Worm (Caenorhabditis elegans) whole organism, L3 larva: Measurements from ENCODE around the gene aagr-1.
A peak's percentile ranks its signal among the peaks of the same experiment; 100 is the strongest.

ENCODE experiments used
- R02D3.7 ChIP-seq: fragments of 150-350 bp; optimal IDR thresholded peaks from 2 replicates; lab custom pipeline; 2014; ENCODE audit warnings: missing biosample characterization, missing genetic modification characterization
- ZK546.5 ChIP-seq: sonication (generic microtip); optimal IDR thresholded peaks from 2 replicates; lab custom pipeline; 2017; ENCODE audit warnings: missing biosample characterization, missing genetic modification characterization
- aly-2 ChIP-seq: fragments of 150-350 bp; optimal IDR thresholded peaks from 2 replicates; lab custom pipeline; 2014; ENCODE audit warnings: missing biosample characterization, missing genetic modification characterization
- ama-1 ChIP-seq: fragments of 150-350 bp; optimal IDR thresholded peaks from 2 replicates; lab custom pipeline; 2018
- ceh-16 ChIP-seq: sonication (generic microtip); optimal IDR thresholded peaks from 2 replicates; lab custom pipeline; 2017; ENCODE audit warnings: missing biosample characterization, missing genetic modification characterization
- ceh-28 ChIP-seq: fragments of 150-350 bp; optimal IDR thresholded peaks from 2 replicates; lab custom pipeline; 2014; ENCODE audit warnings: missing biosample characterization, missing genetic modification reagents, missing genetic modification characterization
- ceh-82 ChIP-seq: fragments of 150-350 bp; optimal IDR thresholded peaks from 2 replicates; lab custom pipeline; 2014; ENCODE audit warnings: missing biosample characterization, missing genetic modification characterization
- ceh-9 ChIP-seq: sonication (generic microtip); optimal IDR thresholded peaks from 2 replicates; lab custom pipeline; 2018; ENCODE audit warnings: missing biosample characterization, missing genetic modification characterization
- egl-27 ChIP-seq: sonication (generic microtip); optimal IDR thresholded peaks from 4 replicates; lab custom pipeline; 2017; ENCODE audit warnings: missing biosample characterization, missing genetic modification reagents, missing genetic modification characterization
- egl-5 ChIP-seq: fragments of 150-350 bp; optimal IDR thresholded peaks from 2 replicates; lab custom pipeline; 2017; ENCODE audit warnings: missing biosample characterization, missing genetic modification reagents, missing genetic modification characterization, inconsistent platforms
- elt-1 ChIP-seq: fragments of 150-350 bp; optimal IDR thresholded peaks from 2 replicates; lab custom pipeline; 2014; ENCODE audit warnings: missing biosample characterization, missing genetic modification characterization
- elt-2 ChIP-seq: sonication (generic microtip); optimal IDR thresholded peaks from 2 replicates; lab custom pipeline; 2016; ENCODE audit warnings: missing genetic modification reagents, mild to moderate bottlenecking, missing genetic modification characterization, missing compliant biosample characterization
- hmg-11 ChIP-seq: sonication (generic microtip); optimal IDR thresholded peaks from 2 replicates; lab custom pipeline; 2016; ENCODE audit warnings: missing genetic modification characterization, missing compliant biosample characterization
- jun-1 ChIP-seq: fragments of 150-350 bp; optimal IDR thresholded peaks from 2 replicates; lab custom pipeline; 2014; ENCODE audit warnings: missing biosample characterization, missing genetic modification reagents, missing genetic modification characterization
- lin-15B ChIP-seq: fragments of 150-350 bp; optimal IDR thresholded peaks from 2 replicates; lab custom pipeline; 2014; ENCODE audit warnings: missing biosample characterization, missing genetic modification characterization
- lin-39 ChIP-seq: fragments of 150-350 bp; optimal IDR thresholded peaks from 2 replicates; lab custom pipeline; 2018; ENCODE audit warnings: missing biosample characterization, missing genetic modification reagents, missing genetic modification characterization
- lsy-12 ChIP-seq: sonication (generic microtip); optimal IDR thresholded peaks from 2 replicates; lab custom pipeline; 2016; ENCODE audit warnings: mild to moderate bottlenecking, missing genetic modification characterization, missing compliant biosample characterization
- mdl-1 ChIP-seq: fragments of 150-350 bp; optimal IDR thresholded peaks from 2 replicates; lab custom pipeline; 2014; ENCODE audit warnings: missing biosample characterization, missing genetic modification characterization
- mml-1 ChIP-seq: fragments of 150-350 bp; sonication (generic microtip); optimal IDR thresholded peaks from 3 replicates; lab custom pipeline; 2014; ENCODE audit warnings: missing biosample characterization, missing genetic modification characterization
- nfya-1 ChIP-seq: sonication (generic microtip); optimal IDR thresholded peaks from 2 replicates; lab custom pipeline; 2017; ENCODE audit warnings: missing genetic modification characterization, mild to moderate bottlenecking, missing compliant biosample characterization, antibody characterized with exemption, moderate library complexity; ENCODE audit not compliant: insufficient read depth
- nhr-11 ChIP-seq: fragments of 150-350 bp; optimal IDR thresholded peaks from 2 replicates; lab custom pipeline; 2014; ENCODE audit warnings: missing biosample characterization, missing genetic modification characterization
- nhr-23 ChIP-seq: fragments of 150-350 bp; optimal IDR thresholded peaks from 2 replicates; lab custom pipeline; 2014; ENCODE audit warnings: missing biosample characterization, missing genetic modification reagents, missing genetic modification characterization
- nhr-25 ChIP-seq: sonication (generic microtip); optimal IDR thresholded peaks from 2 replicates; lab custom pipeline; 2017; ENCODE audit warnings: missing biosample characterization, missing genetic modification characterization
- nhr-43 ChIP-seq: sonication (generic microtip); optimal IDR thresholded peaks from 2 replicates; lab custom pipeline; 2016; ENCODE audit warnings: mild to moderate bottlenecking, missing genetic modification characterization, missing compliant biosample characterization; ENCODE audit not compliant: poor library complexity, severe bottlenecking
- nhr-67 ChIP-seq: fragments of 150-350 bp; optimal IDR thresholded peaks from 2 replicates; lab custom pipeline; 2014; ENCODE audit warnings: missing biosample characterization, missing genetic modification characterization
- nhr-76 ChIP-seq: fragments of 150-350 bp; sonication (generic microtip); optimal IDR thresholded peaks from 5 replicates; lab custom pipeline; 2014; ENCODE audit warnings: missing biosample characterization, missing genetic modification characterization
- nhr-77 ChIP-seq: fragments of 150-350 bp; optimal IDR thresholded peaks from 2 replicates; lab custom pipeline; 2014; ENCODE audit warnings: missing biosample characterization, missing genetic modification characterization
- pha-4 ChIP-seq: fragments of 150-350 bp; optimal IDR thresholded peaks from 2 replicates; lab custom pipeline; 2014; ENCODE audit warnings: missing biosample characterization, missing genetic modification reagents, missing genetic modification characterization
- pqm-1 ChIP-seq: fragments of 150-350 bp; optimal IDR thresholded peaks from 2 replicates; lab custom pipeline; 2017; ENCODE audit warnings: missing biosample characterization, missing genetic modification characterization, inconsistent platforms
- sea-2 ChIP-seq: fragments of 150-350 bp; sonication (generic microtip); optimal IDR thresholded peaks from 4 replicates; lab custom pipeline; 2014; ENCODE audit warnings: missing biosample characterization, missing genetic modification reagents, missing genetic modification characterization
- skn-1 ChIP-seq: fragments of 150-350 bp; optimal IDR thresholded peaks from 2 replicates; lab custom pipeline; 2014; ENCODE audit warnings: missing biosample characterization, missing genetic modification characterization
- tbx-2 ChIP-seq: sonication (generic microtip); optimal IDR thresholded peaks from 2 replicates; lab custom pipeline; 2016; ENCODE audit warnings: mild to moderate bottlenecking, missing genetic modification characterization, missing compliant biosample characterization
- unc-39 ChIP-seq: sonication (generic microtip); optimal IDR thresholded peaks from 4 replicates; lab custom pipeline; 2017; ENCODE audit warnings: missing biosample characterization, missing genetic modification characterization
- unc-62 ChIP-seq: fragments of 150-350 bp; sonication (generic microtip); optimal IDR thresholded peaks from 4 replicates; lab custom pipeline; 2014; ENCODE audit warnings: missing biosample characterization, missing genetic modification reagents, missing genetic modification characterization
- ztf-11 ChIP-seq: fragments of 150-350 bp; optimal IDR thresholded peaks from 2 replicates; lab custom pipeline; 2014; ENCODE audit warnings: missing biosample characterization, missing genetic modification characterization
- ztf-4 ChIP-seq: fragments of 150-350 bp; optimal IDR thresholded peaks from 2 replicates; lab custom pipeline; 2014; ENCODE audit warnings: missing biosample characterization, missing genetic modification characterization

Gene aagr-1

DNA sequence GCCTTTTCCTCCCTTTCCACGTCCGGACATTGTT lies 32.5 kb upstream of the aagr-1 start, which contains the start of gene his-31:
TSS of gene his-31 (minus strand) at position 30 of the 34 bp plus-strand sequence.
- TF ChIP-seq egl-5 (tag; lab: Kevin White, UChicago) (no peak), nhr-76 (tag; lab: Kevin White, UChicago) (no peak), nhr-77 (no peak), jun-1 (tag; lab: Kevin White, UChicago) (no peak), tbx-2 (tag; lab: Kevin White, UChicago) (no peak), ceh-16 (tag; lab: Kevin White, UChicago) (no peak), aly-2 (tag; lab: Kevin White, UChicago) (no peak), ztf-4 (tag; lab: Kevin White, UChicago) (no peak), ceh-82 (no peak)

ce11 chrIV:8333988-8334863 lies 32.1 kb upstream of the aagr-1 start, which contains the start of gene his-32:
TSS of gene his-32 (plus strand) at chrIV:8334305.
- TF ChIP-seq elt-2 (tag; lab: Kevin White, UChicago): no peak
- TF ChIP-seq lsy-12 (tag; lab: Kevin White, UChicago): peak; percentile 43
- TF ChIP-seq nhr-23: peak; percentile 88
- TF ChIP-seq nhr-43 (tag; lab: Kevin White, UChicago): peak; percentile 26
- TF ChIP-seq nhr-25: peak; percentile 94
- no peak for TF ChIP-seq R02D3.7 (tag; lab: Kevin White, UChicago)
- TF ChIP-seq pqm-1 (tag; lab: Kevin White, UChicago): no peak
- TF ChIP-seq elt-1 (tag; lab: Kevin White, UChicago): peak; percentile 48
- no peak for TF ChIP-seq mdl-1 (tag; lab: Kevin White, UChicago)
- TF ChIP-seq lin-15B (tag; lab: Kevin White, UChicago): peak; percentile 15
- peak; percentile 42 for TF ChIP-seq pha-4

DNA sequence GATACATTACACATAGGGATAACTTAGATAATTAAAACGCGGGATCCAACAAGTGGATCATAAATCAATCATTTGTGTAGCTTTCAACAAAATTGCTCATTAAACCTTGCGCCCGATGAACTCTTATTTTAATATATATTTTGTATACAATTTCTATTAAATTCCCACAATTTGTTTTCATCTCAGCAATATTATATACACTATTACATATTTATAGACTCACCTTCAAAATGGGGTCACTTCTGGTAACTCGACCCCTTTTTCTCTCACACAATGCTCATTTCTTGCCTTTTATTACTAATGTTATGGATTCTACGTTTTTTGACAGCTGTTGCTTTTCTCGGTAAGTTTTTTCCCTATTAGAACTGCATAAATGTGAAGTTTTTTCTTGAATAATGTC lies 26.7 kb upstream of the aagr-1 start, which contains the start of gene lgc-6:
TSS of gene lgc-6 (plus strand) at position 301 of the 400 bp plus-strand sequence.
- TF ChIP-seq nhr-11 (tag; lab: Kevin White, UChicago) (no peak), sea-2 (no peak), nfya-1 (tag; lab: Kevin White, UChicago) (no peak), ama-1 (lab: Kevin White, UChicago) (no peak), nhr-25 (no peak), ceh-9 (tag; lab: Kevin White, UChicago) (no peak), skn-1 (tag; lab: Kevin White, UChicago) (no peak), egl-27 (tag; lab: Kevin White, UChicago) (no peak), mdl-1 (tag; lab: Kevin White, UChicago) (no peak), lsy-12 (tag; lab: Kevin White, UChicago) (no peak), unc-62 (GFP tag; lab: Kevin White, UChicago) (no peak), ceh-28 (no peak), unc-39 (tag; lab: Kevin White, UChicago) (no peak)

ce11 chrIV:8342385-8342784 lies 23.9 kb upstream of the aagr-1 start, which contains the start of gene lgc-5:
TSS of gene lgc-5 (plus strand) at chrIV:8342685.
- TF ChIP-seq tbx-2 (tag; lab: Kevin White, UChicago) (no peak), mml-1 (tag; lab: Kevin White, UChicago) (no peak), ztf-4 (tag; lab: Kevin White, UChicago) (no peak), ztf-11 (tag; lab: Kevin White, UChicago) (no peak), lin-39 (no peak), unc-62 (GFP tag; lab: Kevin White, UChicago) (no peak), egl-5 (tag; lab: Kevin White, UChicago) (no peak), nhr-23 (no peak), hmg-11 (tag; lab: Kevin White, UChicago) (no peak), nhr-67 (tag; lab: Kevin White, UChicago) (no peak), jun-1 (tag; lab: Kevin White, UChicago) (no peak), unc-39 (tag; lab: Kevin White, UChicago) (no peak), ZK546.5 (tag; lab: Kevin White, UChicago) (no peak)
